Fruit fly (Drosophila melanogaster) whole organism, adult: ENCODE results near the gene Alh.

ENCODE experiments used
- CG33017 ChIP-seq: fragments of 200-800 bp; sonication (Bioruptor generic); optimal IDR thresholded peaks from 2 replicates; lab custom pipeline; 2018; ENCODE audit warnings: missing biosample characterization, mild to moderate bottlenecking, missing genetic modification characterization, moderate library complexity
- Clk ChIP-seq: fragments of 200-800 bp; sonication (Bioruptor generic); optimal IDR thresholded peaks from 2 replicates; lab custom pipeline; 2017; ENCODE audit warnings: missing biosample characterization, missing genetic modification characterization
- Hr96 ChIP-seq: fragments of 200-800 bp; sonication (Bioruptor generic); optimal IDR thresholded peaks from 2 replicates; lab custom pipeline; 2016; ENCODE audit warnings: missing biosample characterization, missing genetic modification characterization

DNA sequence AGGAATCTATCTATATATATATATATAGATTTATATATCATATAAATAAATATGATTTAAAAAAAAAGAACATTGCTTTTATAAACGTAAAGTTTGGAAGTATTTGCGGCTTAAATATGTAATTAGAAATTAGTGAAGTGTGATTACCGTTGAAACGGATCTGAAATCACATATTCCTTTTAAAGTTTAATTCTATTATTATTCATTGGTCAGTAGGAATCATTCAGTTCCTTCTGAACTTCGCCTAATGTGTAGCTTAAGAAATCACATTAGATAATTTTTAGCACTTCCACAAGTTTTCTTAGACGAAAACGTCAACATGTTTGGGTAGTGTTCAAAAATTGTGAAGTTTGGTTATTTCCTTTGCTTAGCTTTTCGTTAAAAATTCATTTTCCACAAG, 63.5 kb downstream of the Alh start, which contains the start of gene djl:
- TF ChIP-seq CG33017 (no peak), Clk (GFP tag; lab: Kevin White, UChicago) (no peak), Hr96 (GFP tag; lab: Kevin White, UChicago) (no peak)
